Fruit fly (Drosophila melanogaster): Measurements from ENCODE around the gene CG12375.

Gene CG12375

dm6 chr2L:8110549-8111438, 15.9 kb downstream of the CG12375 start:
- TF ChIP-seq CG6808 (GFP tag; optimal IDR thresholded peaks at IDR 0.05) (no peak), Hr4 (GFP tag; optimal IDR thresholded peaks at IDR 0.05) (no peak), achi (GFP tag; optimal IDR thresholded peaks at IDR 0.05) (no peak), Ets96B (tag; optimal IDR thresholded peaks at IDR 0.05) (no peak), vri (GFP tag; optimal IDR thresholded peaks at IDR 0.05) (no peak), CG8319 (GFP tag; optimal IDR thresholded peaks at IDR 0.05) (no peak), CG11294 (GFP tag; IDR thresholded peaks at IDR 0.05) (no peak), Sox15 (GFP tag; optimal IDR thresholded peaks at IDR 0.05) (no peak), CG11762 (GFP tag; optimal IDR thresholded peaks at IDR 0.05; ENCODE audit: insufficient read depth) (no peak), fkh (GFP tag; optimal IDR thresholded peaks at IDR 0.05) (no peak), CG9139 (GFP tag; optimal IDR thresholded peaks at IDR 0.05) (no peak), ss (GFP tag; optimal IDR thresholded peaks at IDR 0.05) (no peak), Eip75B (GFP tag; optimal IDR thresholded peaks at IDR 0.05) (no peak), Hr38 (GFP tag; optimal IDR thresholded peaks at IDR 0.05) (no peak), CG6276 (GFP tag; optimal IDR thresholded peaks at IDR 0.05) (no peak), CG3919 (GFP tag; optimal IDR thresholded peaks at IDR 0.05) (no peak)

dm6 chr2L:8104706-8105105, 22.0 kb downstream of the CG12375 start:
- TF ChIP-seq net (GFP tag; optimal IDR thresholded peaks at IDR 0.05), result no peak

DNA sequence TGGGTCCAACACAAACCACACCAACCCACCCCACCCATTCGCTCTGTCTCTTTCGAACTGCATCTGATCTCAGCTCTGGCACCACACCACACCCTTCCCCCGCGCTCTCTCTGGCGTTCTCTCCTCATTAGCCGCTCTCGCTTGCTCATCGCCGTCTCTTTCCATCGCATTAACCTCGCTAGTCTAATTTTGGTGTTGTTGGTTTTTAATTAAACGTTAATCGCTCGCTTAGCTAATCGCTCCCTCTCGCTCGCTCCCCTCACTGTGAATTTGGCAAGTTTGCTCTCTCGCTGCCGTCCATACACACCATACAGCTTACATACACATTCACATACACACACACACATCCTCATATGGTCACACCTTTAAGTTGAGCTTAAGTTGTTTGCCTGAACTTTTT, 22.6 kb downstream of the CG12375 start:
- peak; percentile 17 for TF ChIP-seq vri (GFP tag; optimal IDR thresholded peaks at IDR 0.05)
- TF ChIP-seq CG6163 (GFP tag; IDR thresholded peaks at IDR 0.05), result no peak
- TF ChIP-seq lz (GFP tag; optimal IDR thresholded peaks at IDR 0.05), result no peak

- TF ChIP-seq CG6792 (GFP tag; optimal IDR thresholded peaks at IDR 0.05) (no peak), OdsH (GFP tag; optimal IDR thresholded peaks at IDR 0.05) (no peak), Blimp-1 (GFP tag; optimal IDR thresholded peaks at IDR 0.05) (no peak), vri (GFP tag; optimal IDR thresholded peaks at IDR 0.05) (no peak), CG11902 (GFP tag; optimal IDR thresholded peaks at IDR 0.05) (no peak), dac (GFP tag; optimal IDR thresholded peaks at IDR 0.05) (no peak)
These were observed 23.6 kb downstream of the CG12375 start for dm6 chr2L:8103073-8103472.

DNA sequence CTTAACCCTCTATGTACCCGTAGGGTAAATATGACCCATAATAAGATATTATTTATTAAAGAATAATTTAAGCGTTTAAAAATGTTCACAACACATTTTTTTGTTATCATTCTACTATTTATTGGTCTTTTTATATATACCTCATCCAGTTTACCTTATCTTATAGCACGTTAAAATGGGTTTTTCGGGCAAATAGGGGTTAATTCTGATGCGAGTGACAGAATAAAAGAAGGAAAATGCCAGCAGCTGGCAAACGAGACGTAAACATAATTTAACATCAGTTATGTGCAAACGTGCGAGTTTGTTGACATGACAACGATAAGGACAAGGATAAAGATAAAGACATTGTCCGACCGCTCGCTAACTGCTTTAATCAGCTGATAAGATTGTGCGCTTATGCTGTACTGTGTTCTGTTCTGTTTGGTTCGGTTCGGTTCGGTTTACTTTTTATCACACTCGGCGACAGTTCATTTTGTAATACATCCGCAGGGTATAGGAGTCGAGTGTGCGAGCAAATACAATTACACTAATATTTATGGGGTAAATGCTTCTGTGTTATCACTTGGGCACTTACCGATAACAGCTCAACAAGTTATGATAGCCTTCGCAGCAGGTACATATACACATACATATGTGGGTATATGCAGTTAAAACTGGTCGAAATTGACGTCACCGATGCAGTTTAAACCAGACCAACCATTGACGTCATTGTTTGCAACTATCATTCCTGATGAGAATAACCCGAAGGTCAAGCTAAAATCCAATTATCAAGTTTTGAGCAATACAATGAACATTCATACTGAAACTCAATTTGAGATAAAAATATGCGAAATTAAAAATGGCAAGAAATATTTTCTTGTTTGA, 26.0 kb downstream of the CG12375 start:
- TF ChIP-seq CG34406 (GFP tag; optimal IDR thresholded peaks at IDR 0.05), result peak; percentile 44
- TF ChIP-seq Hr4 (GFP tag; optimal IDR thresholded peaks at IDR 0.05), result peak; percentile 15
- peak; percentile 45 for TF ChIP-seq esn (GFP tag; optimal IDR thresholded peaks at IDR 0.05)
- TF ChIP-seq CG10631 (GFP tag; optimal IDR thresholded peaks at IDR 0.05), result peak; percentile 18
- peak; percentile 81 for TF ChIP-seq svp (GFP tag)
- peak; percentile 56 for TF ChIP-seq CG15336 (GFP tag; IDR thresholded peaks at IDR 0.05)
- TF ChIP-seq Met (GFP tag; optimal IDR thresholded peaks at IDR 0.05), result peak; percentile 60
- no peak for TF ChIP-seq CG10669 (GFP tag; optimal IDR thresholded peaks at IDR 0.05)
- peak; percentile 26 for TF ChIP-seq acj6 (GFP tag; optimal IDR thresholded peaks at IDR 0.05)
- peak; percentile 56; the same call in 2 of the 3 replicates for TF ChIP-seq CG8119 (GFP tag; IDR thresholded peaks at IDR 0.05)
- TF ChIP-seq Sox15 (GFP tag; optimal IDR thresholded peaks at IDR 0.05), result peak; percentile 13
- peak; percentile 59 for TF ChIP-seq Smox (GFP tag; optimal IDR thresholded peaks at IDR 0.05)
- no peak for TF ChIP-seq Lpt (GFP tag; optimal IDR thresholded peaks at IDR 0.05)
- TF ChIP-seq fd85E (GFP tag; optimal IDR thresholded peaks at IDR 0.05), result no peak
- peak in 1 of 2 experiments; percentile 48 for TF ChIP-seq ss (GFP tag; optimal IDR thresholded peaks at IDR 0.05)
- TF ChIP-seq Eip93F (GFP tag; optimal IDR thresholded peaks at IDR 0.05), result peak; percentile 26
- TF ChIP-seq CG6808 (GFP tag; optimal IDR thresholded peaks at IDR 0.05), result peak; percentile 11
- no peak for TF ChIP-seq CG11294 (GFP tag; IDR thresholded peaks at IDR 0.05)
- no peak for TF ChIP-seq eg (GFP tag; IDR thresholded peaks at IDR 0.05)
- peak; percentile 85 for TF ChIP-seq fkh (GFP tag; optimal IDR thresholded peaks at IDR 0.05)
- TF ChIP-seq vri (GFP tag; optimal IDR thresholded peaks at IDR 0.05), result peak; percentile 97
- TF ChIP-seq CG3919 (GFP tag; optimal IDR thresholded peaks at IDR 0.05), result no peak
- no peak for TF ChIP-seq Sox14 (GFP tag; optimal IDR thresholded peaks at IDR 0.05)
- peak; percentile 51 for TF ChIP-seq Ets96B (tag; optimal IDR thresholded peaks at IDR 0.05)
- peak; percentile 32 for TF ChIP-seq CG3032 (tag; optimal IDR thresholded peaks at IDR 0.05)
- TF ChIP-seq Blimp-1 (GFP tag; optimal IDR thresholded peaks at IDR 0.05), result no peak

Data from whole organism, prepupa.